Fruit fly (Drosophila melanogaster): Measurements from ENCODE around the gene Cad89D.

Gene Cad89D

dm6 chr3R:16510128-16510527, 14.9 kb upstream of the Cad89D start:
- no peak for TF ChIP-seq CG17801 (GFP tag; optimal IDR thresholded peaks at IDR 0.05; ENCODE audit: partially characterized antibody)

DNA sequence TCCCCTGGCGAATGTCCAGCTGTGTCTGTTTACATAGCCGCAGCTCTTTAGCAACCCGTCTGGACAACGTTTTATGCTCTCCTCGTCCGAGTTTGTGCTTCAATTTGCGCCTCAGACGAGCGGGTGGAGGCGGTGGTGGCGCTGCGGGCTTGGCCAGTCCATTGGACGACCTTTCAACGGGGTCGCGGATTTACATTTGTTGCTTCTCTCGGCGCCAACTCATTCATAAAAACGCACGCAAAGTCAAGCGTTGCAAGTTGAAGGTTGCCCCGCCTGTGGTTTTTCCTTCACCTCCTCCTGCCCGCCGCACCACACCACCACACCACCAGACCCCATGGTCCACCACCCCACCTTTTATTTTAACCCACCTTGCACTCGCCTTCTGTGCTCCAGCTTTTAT, 12.5 kb upstream of the Cad89D start:
- no peak for TF ChIP-seq CG17801 (GFP tag; optimal IDR thresholded peaks at IDR 0.05; ENCODE audit: partially characterized antibody)

- no peak for TF ChIP-seq CG17801 (GFP tag; optimal IDR thresholded peaks at IDR 0.05; ENCODE audit: partially characterized antibody)
Measured at dm6 chr3R:16504541-16504940, 9.3 kb upstream of the Cad89D start.

DNA sequence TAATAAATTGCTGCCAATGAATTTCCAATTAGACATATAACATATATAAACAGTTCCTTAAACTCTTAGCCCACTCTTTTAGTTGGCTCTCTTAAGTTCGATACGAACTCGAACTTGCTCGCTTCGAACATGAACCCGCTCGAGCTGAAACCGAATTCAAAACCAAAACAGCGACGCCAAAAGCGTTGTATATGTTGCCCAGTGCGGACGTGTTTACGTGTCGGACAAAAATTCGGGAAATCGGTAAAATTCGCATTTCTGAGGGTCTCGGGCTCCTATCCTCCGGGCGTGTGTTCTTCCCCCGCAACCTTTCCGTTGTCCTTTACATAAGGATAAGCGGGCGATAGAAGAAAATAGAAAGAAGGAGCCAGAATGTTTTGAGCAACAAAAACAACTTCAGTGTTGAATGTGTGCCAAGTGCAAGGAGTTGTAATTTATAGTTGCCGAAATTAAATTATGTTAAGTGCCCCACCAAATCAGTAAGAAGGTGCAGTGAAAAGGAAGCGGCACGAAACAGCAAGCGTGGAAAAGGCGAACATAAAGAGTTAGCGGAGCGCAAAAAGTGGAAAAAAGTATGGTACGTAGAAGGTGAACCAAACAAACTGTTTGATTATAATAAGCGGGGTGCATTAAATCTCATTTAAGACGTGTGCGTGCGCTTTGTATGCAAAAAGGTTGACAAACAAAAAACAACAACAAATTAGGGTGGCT, 7.5 kb upstream of the Cad89D start, which contains the start of gene CG42342:
CG42342 (plus strand) TSS at position 176 of the 711 bp plus-strand sequence.
- TF ChIP-seq CG17801 (GFP tag; optimal IDR thresholded peaks at IDR 0.05; ENCODE audit: partially characterized antibody), result no peak

dm6 chr3R:16500919-16501851, 6.0 kb upstream of the Cad89D start, which contains the start of gene Decay:
TSS of gene Decay (minus strand) at chr3R:16501050.
- no peak for TF ChIP-seq CG17801 (GFP tag; optimal IDR thresholded peaks at IDR 0.05; ENCODE audit: partially characterized antibody)

DNA sequence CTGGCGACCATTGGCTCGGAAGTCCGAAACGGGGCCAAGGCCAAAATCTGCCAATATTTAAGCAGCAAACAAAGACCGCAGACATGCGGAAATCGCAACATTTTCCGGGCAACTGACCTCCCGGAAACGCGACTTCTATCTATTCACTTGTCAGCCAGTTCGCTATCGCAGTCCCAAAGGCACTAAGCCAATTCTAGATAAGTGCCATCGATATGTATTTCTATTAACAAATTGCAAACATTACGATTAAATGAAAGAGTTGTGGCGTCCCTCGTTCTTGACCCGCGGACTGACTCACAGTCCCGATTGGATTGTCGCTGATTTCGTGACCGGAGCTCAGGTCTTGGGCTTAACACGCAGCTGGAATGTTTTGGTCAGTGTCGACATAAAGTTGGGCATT, 3.6 kb upstream of the Cad89D start, which contains the start of gene Gr89a:
Gr89a (minus strand) TSS at position 101 of the 400 bp plus-strand sequence.
- TF ChIP-seq CG17801 (GFP tag; optimal IDR thresholded peaks at IDR 0.05; ENCODE audit: partially characterized antibody), result no peak

dm6 chr3R:16497379-16497778, 2.2 kb upstream of the Cad89D start:
- peak; percentile 7 for TF ChIP-seq CG17801 (GFP tag; optimal IDR thresholded peaks at IDR 0.05; ENCODE audit: partially characterized antibody)

DNA sequence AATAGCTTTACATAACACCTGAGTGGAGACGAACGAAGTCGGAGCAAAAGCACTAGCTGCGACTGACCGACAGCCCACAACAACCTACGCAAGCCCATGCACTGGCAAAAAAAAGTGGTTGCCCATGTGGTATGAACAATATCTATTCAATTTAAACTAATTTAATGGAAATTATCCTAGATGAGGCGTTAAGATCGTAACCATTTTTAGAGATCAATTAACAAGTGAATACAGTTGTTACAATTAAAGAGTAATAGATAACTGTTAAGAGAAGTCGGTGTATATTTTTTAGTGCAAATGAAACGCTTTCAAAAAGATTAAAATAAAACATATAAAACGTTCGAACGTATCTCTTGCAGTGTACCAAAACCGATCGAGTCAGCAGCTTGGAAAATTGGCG, 987 bp upstream of the Cad89D start:
- TF ChIP-seq CG17801 (GFP tag; optimal IDR thresholded peaks at IDR 0.05; ENCODE audit: partially characterized antibody), result peak; percentile 62

- TF ChIP-seq CG17801 (GFP tag; optimal IDR thresholded peaks at IDR 0.05; ENCODE audit: partially characterized antibody), result no peak
Measured at dm6 chr3R:16485487-16486233, 9.6 kb downstream of the Cad89D start.

DNA sequence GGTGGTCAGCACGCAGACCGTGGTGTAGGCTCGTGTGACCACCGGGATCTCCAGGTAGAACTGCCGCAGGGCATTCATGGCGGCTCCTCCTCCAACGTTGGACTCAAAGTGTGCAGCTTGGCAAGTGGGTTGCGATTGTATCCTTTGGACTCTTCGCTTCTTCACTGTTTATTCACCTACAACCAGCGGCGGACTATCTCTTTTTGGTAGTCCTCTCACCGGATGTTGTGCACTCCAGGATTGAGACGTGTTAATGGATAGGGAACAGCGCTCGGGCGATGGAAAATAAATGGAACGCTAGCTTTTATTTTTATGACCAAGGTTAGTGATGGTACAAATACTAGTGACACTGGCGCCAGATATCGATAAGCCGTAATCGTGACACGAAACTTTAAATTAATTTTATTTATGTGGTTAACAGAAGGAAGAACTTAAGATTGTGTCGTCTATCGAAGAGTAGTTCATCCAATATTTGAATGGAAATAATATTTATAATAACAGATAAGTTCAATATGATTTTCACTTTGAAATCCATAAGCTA, 11.3 kb downstream of the Cad89D start, which contains the start of gene Der-2:
Der-2 (minus strand) TSS at position 347 of the 541 bp plus-strand sequence.
- TF ChIP-seq CG17801 (GFP tag; optimal IDR thresholded peaks at IDR 0.05; ENCODE audit: partially characterized antibody), result peak; percentile 31

- no peak for TF ChIP-seq CG17801 (GFP tag; optimal IDR thresholded peaks at IDR 0.05; ENCODE audit: partially characterized antibody)
Measured at dm6 chr3R:16482276-16482675, 12.9 kb downstream of the Cad89D start, which contains the start of gene Sdhaf3. TSS of gene Sdhaf3 (minus strand) at chr3R:16482452.

DNA sequence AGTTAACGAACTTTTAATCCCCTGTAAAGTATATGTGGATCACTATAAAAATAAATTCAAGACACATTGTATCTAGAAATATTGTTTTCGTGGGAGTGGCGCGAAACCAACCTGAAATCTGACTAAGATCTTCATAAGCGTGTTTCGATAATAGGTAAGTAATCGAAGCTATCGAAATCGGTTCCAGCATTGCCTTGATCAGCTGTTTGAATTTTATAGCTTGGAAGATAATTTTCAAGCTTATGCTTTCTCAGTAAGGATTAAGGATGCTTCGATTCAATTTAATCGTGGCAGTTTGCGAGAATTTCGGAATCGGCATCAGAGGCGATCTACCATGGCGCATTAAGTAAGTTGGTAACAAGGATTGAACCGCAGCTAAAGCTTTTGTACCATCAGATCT, 14.2 kb downstream of the Cad89D start, which contains the start of gene Dhfr:
Dhfr (plus strand) TSS at position 173 of the 400 bp plus-strand sequence.
- TF ChIP-seq CG17801 (GFP tag; optimal IDR thresholded peaks at IDR 0.05; ENCODE audit: partially characterized antibody), result no peak

- TF ChIP-seq CG17801 (GFP tag; optimal IDR thresholded peaks at IDR 0.05; ENCODE audit: partially characterized antibody), result no peak
Measured at dm6 chr3R:16477033-16477432, 18.2 kb downstream of the Cad89D start, which contains the start of gene Gyc89Db. TSS of gene Gyc89Db (plus strand) at chr3R:16477110.

dm6 chr3R:16476472-16476871, 18.8 kb downstream of the Cad89D start:
- TF ChIP-seq CG17801 (GFP tag; optimal IDR thresholded peaks at IDR 0.05; ENCODE audit: partially characterized antibody), result no peak
